Worm (Caenorhabditis elegans) whole organism, young adult: Measurements from ENCODE around the gene atg-7.

Experiments
- B0336.3 ChIP-seq: fragments of 200-800 bp; sonication (Bioruptor generic); IDR thresholded peaks from 2 replicates; pipeline ENCODE4 v1.3.6; 2022; ENCODE audit warnings: missing genetic modification characterization, missing compliant biosample characterization
- C06A6.2 ChIP-seq: fragments of 200-800 bp; sonication (Bioruptor generic); conservative IDR thresholded peaks from 2 replicates; pipeline ENCODE4 v1.3.6; 2022; ENCODE audit warnings: missing genetic modification characterization, missing compliant biosample characterization
- F22D6.2 ChIP-seq: sonication (generic microtip); optimal IDR thresholded peaks from 2 replicates; lab custom pipeline; 2016; ENCODE audit warnings: mild to moderate bottlenecking, missing genetic modification characterization, missing compliant biosample characterization
- F23B12.7 ChIP-seq: sonication (generic microtip); optimal IDR thresholded peaks from 2 replicates; lab custom pipeline; 2017; ENCODE audit warnings: missing genetic modification characterization, mild to moderate bottlenecking, missing compliant biosample characterization, antibody characterized with exemption, moderate library complexity; ENCODE audit not compliant: insufficient read depth
- F37B4.10 ChIP-seq: fragments of 200-800 bp; sonication (Bioruptor generic); IDR thresholded peaks from 2 replicates; pipeline ENCODE4 v1.3.6; 2022; ENCODE audit warnings: missing genetic modification characterization, missing compliant biosample characterization
- F57A8.1 ChIP-seq: fragments of 200-800 bp; sonication (Bioruptor generic); optimal IDR thresholded peaks from 2 replicates; lab custom pipeline; 2018; ENCODE audit warnings: mild to moderate bottlenecking, missing genetic modification characterization, moderate library complexity, missing compliant biosample characterization
- K12H6.12 ChIP-seq: fragments of 200-800 bp; sonication (Bioruptor generic); optimal IDR thresholded peaks from 2 replicates; lab custom pipeline; 2018; ENCODE audit warnings: mild to moderate bottlenecking, missing genetic modification characterization, missing compliant biosample characterization
- Y53F4B.3 ChIP-seq: fragments of 200-800 bp; sonication (Bioruptor generic); IDR thresholded peaks from 2 replicates; pipeline ENCODE4 v1.3.6; 2022; ENCODE audit warnings: missing genetic modification reagents, missing genetic modification characterization, missing compliant biosample characterization
- Y53G8AR.9 ChIP-seq: fragments of 200-800 bp; sonication (Bioruptor generic); conservative IDR thresholded peaks from 2 replicates; pipeline ENCODE4 v1.3.6; 2022; ENCODE audit warnings: missing genetic modification reagents, missing genetic modification characterization, missing compliant biosample characterization
- Y67H2A.10 ChIP-seq: fragments of 200-800 bp; sonication (Bioruptor generic); conservative IDR thresholded peaks from 2 replicates; pipeline ENCODE4 v1.3.6; 2022; ENCODE audit warnings: missing genetic modification reagents, missing genetic modification characterization, missing compliant biosample characterization
- ZK185.1 ChIP-seq: sonication (generic microtip); optimal IDR thresholded peaks from 2 replicates; lab custom pipeline; 2016; ENCODE audit warnings: mild to moderate bottlenecking, missing genetic modification characterization, missing compliant biosample characterization; ENCODE audit not compliant: poor library complexity, severe bottlenecking
- attf-5 ChIP-seq: fragments of 200-800 bp; sonication (Bioruptor generic); optimal IDR thresholded peaks from 2 replicates; lab custom pipeline; 2018; ENCODE audit warnings: mild to moderate bottlenecking, missing genetic modification characterization, missing compliant biosample characterization
- attf-6 ChIP-seq: fragments of 200-800 bp; sonication (Bioruptor generic); IDR thresholded peaks from 2 replicates; pipeline ENCODE4 v1.3.6; 2022; ENCODE audit warnings: missing genetic modification reagents, missing genetic modification characterization, missing compliant biosample characterization
- ceh-27 ChIP-seq: fragments of 200-800 bp; sonication (Bioruptor generic); optimal IDR thresholded peaks from 2 replicates; lab custom pipeline; 2018; ENCODE audit warnings: mild to moderate bottlenecking, missing genetic modification characterization, moderate library complexity, missing compliant biosample characterization
- ceh-91 ChIP-seq: fragments of 200-800 bp; sonication (Bioruptor generic); IDR thresholded peaks from 2 replicates; pipeline ENCODE4 v1.3.6; 2022; ENCODE audit warnings: missing genetic modification reagents, missing genetic modification characterization, missing compliant biosample characterization
- dox-1 ChIP-seq: fragments of 200-800 bp; sonication (Bioruptor generic); IDR thresholded peaks from 2 replicates; pipeline ENCODE4 v1.3.6; 2022; ENCODE audit warnings: missing genetic modification reagents, missing genetic modification characterization, missing compliant biosample characterization
- dpl-1 ChIP-seq: fragments of 150-350 bp; optimal IDR thresholded peaks from 2 replicates; lab custom pipeline; 2014; ENCODE audit warnings: missing biosample characterization, missing genetic modification reagents, missing genetic modification characterization
- egl-44 ChIP-seq: fragments of 200-800 bp; sonication (Bioruptor generic); IDR thresholded peaks from 2 replicates; pipeline ENCODE4 v1.3.6; 2022; ENCODE audit warnings: missing genetic modification reagents, missing genetic modification characterization, missing compliant biosample characterization
- ets-4 ChIP-seq: fragments of 200-800 bp; sonication (Bioruptor generic); optimal IDR thresholded peaks from 2 replicates; lab custom pipeline; 2018; ENCODE audit warnings: mild to moderate bottlenecking, missing genetic modification characterization, missing compliant biosample characterization
- hlh-12 ChIP-seq: sonication (generic microtip); optimal IDR thresholded peaks from 2 replicates; lab custom pipeline; 2016; ENCODE audit warnings: missing genetic modification characterization, missing compliant biosample characterization
- hmg-1.2 ChIP-seq: fragments of 200-800 bp; sonication (Bioruptor generic); IDR thresholded peaks from 2 replicates; pipeline ENCODE4 v1.3.6; 2022; ENCODE audit warnings: missing genetic modification reagents, missing genetic modification characterization, missing compliant biosample characterization
- hmg-20 ChIP-seq: fragments of 200-800 bp; sonication (Bioruptor generic); IDR thresholded peaks from 2 replicates; pipeline ENCODE4 v1.3.6; 2022; ENCODE audit warnings: missing genetic modification reagents, missing genetic modification characterization, missing compliant biosample characterization
- mel-28 ChIP-seq: sonication (generic microtip); optimal IDR thresholded peaks from 2 replicates; lab custom pipeline; 2016; ENCODE audit warnings: borderline replicate concordance, mild to moderate bottlenecking, missing genetic modification characterization, missing compliant biosample characterization
- nhr-120 ChIP-seq: fragments of 200-800 bp; sonication (Bioruptor generic); IDR thresholded peaks from 2 replicates; pipeline ENCODE4 v1.3.6; 2022; ENCODE audit warnings: missing genetic modification characterization, missing compliant biosample characterization
- nhr-27 ChIP-seq: fragments of 200-800 bp; sonication (Bioruptor generic); optimal IDR thresholded peaks from 2 replicates; lab custom pipeline; 2018; ENCODE audit warnings: mild to moderate bottlenecking, missing genetic modification characterization, moderate library complexity, missing compliant biosample characterization
- nhr-80 ChIP-seq: sonication (generic microtip); optimal IDR thresholded peaks from 2 replicates; lab custom pipeline; 2016; ENCODE audit warnings: missing genetic modification characterization, missing compliant biosample characterization
- pbrm-1 ChIP-seq: fragments of 200-800 bp; sonication (Bioruptor generic); IDR thresholded peaks from 2 replicates; pipeline ENCODE4 v1.3.6; 2022; ENCODE audit warnings: missing genetic modification reagents, missing genetic modification characterization, missing compliant biosample characterization
- rcor-1 ChIP-seq: fragments of 200-800 bp; sonication (Bioruptor generic); IDR thresholded peaks from 2 replicates; pipeline ENCODE4 v1.3.6; 2022; ENCODE audit warnings: missing genetic modification reagents, missing genetic modification characterization, missing compliant biosample characterization
- rec-8 ChIP-seq, 2 experiments: sonication (generic microtip); optimal IDR thresholded peaks; 2 replicates each; lab custom pipeline; 2016; ENCODE audit warnings: mild to moderate bottlenecking in 2 of 2, missing genetic modification characterization in 2 of 2, missing genetic modification reagents in 2 of 2, missing genotype in 2 of 2, missing biosample characterization in 1 of 2, missing compliant biosample characterization in 1 of 2, moderate library complexity in 1 of 2
- snpc-1.1 ChIP-seq: sonication (generic microtip); optimal IDR thresholded peaks from 2 replicates; lab custom pipeline; 2017; ENCODE audit warnings: missing genetic modification characterization, mild to moderate bottlenecking, missing compliant biosample characterization, antibody characterized with exemption, moderate library complexity, missing genotype, missing genetic modification reagents; ENCODE audit not compliant: insufficient read depth
- tbx-9 ChIP-seq: sonication (generic microtip); optimal IDR thresholded peaks from 2 replicates; lab custom pipeline; 2016; ENCODE audit warnings: borderline replicate concordance, missing genetic modification characterization, inconsistent platforms, missing compliant biosample characterization
- zim-3 ChIP-seq: sonication (generic microtip); optimal IDR thresholded peaks from 2 replicates; lab custom pipeline; 2017; ENCODE audit warnings: mild to moderate bottlenecking, missing genetic modification characterization, moderate library complexity, missing compliant biosample characterization
- ztf-18 ChIP-seq: sonication (generic microtip); optimal IDR thresholded peaks from 2 replicates; lab custom pipeline; 2016; ENCODE audit warnings: missing genotype, mild to moderate bottlenecking, missing genetic modification characterization, missing compliant biosample characterization
- ztf-3 ChIP-seq: fragments of 200-800 bp; sonication (Bioruptor generic); optimal IDR thresholded peaks from 2 replicates; lab custom pipeline; 2018; ENCODE audit warnings: mild to moderate bottlenecking, missing genetic modification characterization, missing compliant biosample characterization
- ztf-6 ChIP-seq: fragments of 200-800 bp; sonication (Bioruptor generic); IDR thresholded peaks from 2 replicates; pipeline ENCODE4 v1.3.6; 2022; ENCODE audit warnings: missing genetic modification reagents, missing genetic modification characterization, missing compliant biosample characterization

The atg-7 gene

ce11 chrIV:11032288-11032687 is 48.6 kb downstream of the atg-7 start, which contains the start of gene hrg-6:
TSS of gene hrg-6 (plus strand) at chrIV:11032588.
- TF ChIP-seq Y53G8AR.9 (no peak), F57A8.1 (no peak), snpc-1.1 (tag; lab: Kevin White, UChicago) (no peak), zim-3 (tag; lab: Kevin White, UChicago) (no peak), B0336.3 (GFP tag; lab: Robert Waterston, UW) (no peak), hmg-20 (GFP tag; lab: Robert Waterston, UW) (no peak)

- TF ChIP-seq ceh-91 (no peak), nhr-80 (tag; lab: Kevin White, UChicago) (peak; percentile 87)
Observed at ce11 chrIV:11031640-11032039, 49.2 kb downstream of the atg-7 start.

ce11 chrIV:11030893-11031292 is 50.0 kb downstream of the atg-7 start, which contains the start of gene hrg-4:
TSS of gene hrg-4 (minus strand) at chrIV:11030993.
- TF ChIP-seq dpl-1 (GFP tag; lab: Kevin White, UChicago) (no peak), ztf-6 (GFP tag; lab: Robert Waterston, UW) (no peak), egl-44 (no peak), hmg-1.2 (GFP tag; lab: Robert Waterston, UW) (no peak), rec-8 (tag; optimal IDR thresholded peaks at IDR 0.05; lab: Kevin White, UChicago) (no peak), Y53F4B.3 (GFP tag; lab: Robert Waterston, UW) (no peak), F23B12.7 (no peak), F37B4.10 (GFP tag; lab: Robert Waterston, UW) (no peak), attf-5 (GFP tag; lab: Kevin White, UChicago) (no peak), hlh-12 (tag; lab: Kevin White, UChicago) (no peak), F22D6.2 (tag; lab: Kevin White, UChicago) (no peak), mel-28 (tag; lab: Kevin White, UChicago) (no peak), tbx-9 (no peak), K12H6.12 (tag; lab: Kevin White, UChicago) (no peak), nhr-120 (GFP tag; lab: Robert Waterston, UW) (no peak), pbrm-1 (GFP tag; lab: Robert Waterston, UW) (no peak), Y67H2A.10 (GFP tag; lab: Robert Waterston, UW) (no peak), C06A6.2 (GFP tag; lab: Robert Waterston, UW) (no peak)

ce11 chrIV:11030117-11030516 is 50.7 kb downstream of the atg-7 start:
- no peak for TF ChIP-seq ztf-18 (tag; lab: Kevin White, UChicago)
- TF ChIP-seq nhr-27 (tag; lab: Kevin White, UChicago) = no peak
- no peak for TF ChIP-seq K12H6.12 (tag; lab: Kevin White, UChicago)
- TF ChIP-seq ets-4 = no peak
- TF ChIP-seq ZK185.1 = no peak
- TF ChIP-seq attf-6 (GFP tag; lab: Robert Waterston, UW) = no peak
- no peak for TF ChIP-seq dox-1 (GFP tag; lab: Robert Waterston, UW)
- no peak for TF ChIP-seq rcor-1 (GFP tag; lab: Robert Waterston, UW)
- no peak for TF ChIP-seq ztf-3 (GFP tag; lab: Kevin White, UChicago)
- TF ChIP-seq hlh-12 (tag; lab: Kevin White, UChicago) = no peak
- no peak for TF ChIP-seq ceh-27 (GFP tag; lab: Kevin White, UChicago)
- TF ChIP-seq hmg-20 (GFP tag; lab: Robert Waterston, UW) = no peak
